Fruit fly (Drosophila melanogaster) whole organism, prepupa: Measurements from ENCODE around the gene PGRP-LD.

ENCODE experiments used
- Blimp-1 ChIP-seq: fragments of 200-800 bp; sonication (Bioruptor generic); optimal IDR thresholded peaks from 3 replicates; lab custom pipeline; 2017; ENCODE audit warnings: missing biosample characterization, missing genetic modification characterization, mild to moderate bottlenecking, moderate library complexity, missing genetic modification reagents
- CG1621 ChIP-seq: fragments of 200-800 bp; sonication (Bioruptor generic); optimal IDR thresholded peaks from 3 replicates; lab custom pipeline; 2018; ENCODE audit warnings: missing biosample characterization, mild to moderate bottlenecking, missing genetic modification characterization
- CG8632 ChIP-seq: fragments of 200-800 bp; sonication (Bioruptor generic); optimal IDR thresholded peaks from 3 replicates; lab custom pipeline; 2016; ENCODE audit warnings: missing biosample characterization, missing genetic modification characterization
- Gug ChIP-seq: fragments of 200-800 bp; sonication (Bioruptor generic); IDR thresholded peaks from 2 replicates; pipeline ENCODE4 v1.3.6; 2022; ENCODE audit warnings: missing biosample characterization, missing genetic modification characterization
- OdsH ChIP-seq: fragments of 200-800 bp; sonication (Bioruptor generic); optimal IDR thresholded peaks from 3 replicates; lab custom pipeline; 2016; ENCODE audit warnings: missing biosample characterization, missing genetic modification characterization
- Sox102F ChIP-seq: fragments of 200-800 bp; sonication (Bioruptor generic); optimal IDR thresholded peaks from 2 replicates; lab custom pipeline; 2016; ENCODE audit warnings: missing biosample characterization, mild to moderate bottlenecking, missing genetic modification characterization
- Sox14 ChIP-seq: fragments of 200-800 bp; sonication (Bioruptor generic); optimal IDR thresholded peaks from 3 replicates; lab custom pipeline; 2016; ENCODE audit warnings: missing biosample characterization, missing genetic modification characterization
- Sox15 ChIP-seq: fragments of 200-800 bp; sonication (Bioruptor generic); optimal IDR thresholded peaks from 3 replicates; lab custom pipeline; 2016; ENCODE audit warnings: missing biosample characterization, missing genetic modification characterization

- TF ChIP-seq Sox15 (GFP tag; lab: Kevin White, UChicago) (no peak), Gug (GFP tag; lab: Robert Waterston, UW) (no peak), CG8632 (GFP tag; lab: Kevin White, UChicago) (no peak), Sox102F (GFP tag; lab: Kevin White, UChicago) (no peak), Sox14 (no peak), OdsH (GFP tag; lab: Kevin White, UChicago) (no peak), Blimp-1 (GFP tag; lab: Kevin White, UChicago) (no peak), CG1621 (tag; lab: Kevin White, UChicago) (no peak)
These were observed 22.9 kb downstream of the PGRP-LD start, which contains the start of gene CG42272 for dm6 chr3L:5802733-5803132.
